Worm (Caenorhabditis elegans): ENCODE results near the gene F54H12.5.

Gene F54H12.5

DNA sequence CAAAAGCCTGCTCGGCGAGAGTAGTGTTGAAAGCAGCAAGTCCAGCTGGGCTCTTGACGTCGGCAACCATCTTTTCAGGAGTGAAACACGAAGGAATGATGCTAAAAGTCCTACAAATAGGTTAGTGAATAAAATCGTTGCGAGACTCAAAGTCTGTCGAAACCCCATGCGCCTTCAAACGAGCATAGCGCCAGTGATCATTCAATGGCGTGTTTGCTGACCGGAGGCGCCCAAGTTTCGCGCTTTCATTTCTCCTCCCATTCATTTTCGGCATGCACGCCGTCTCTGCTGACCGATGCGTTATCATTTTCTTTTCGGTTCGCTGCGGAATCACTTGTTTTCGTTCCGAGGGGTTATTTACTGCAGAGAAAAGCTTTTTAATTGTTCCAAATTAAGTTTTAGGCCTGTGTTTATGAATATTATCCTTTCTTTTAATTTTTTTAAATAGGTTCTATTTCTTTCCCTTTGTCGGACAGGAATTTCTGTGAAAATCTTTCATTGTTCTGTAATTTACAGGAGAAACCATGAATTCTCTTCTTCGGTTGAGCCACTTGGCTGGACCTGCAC lies 1.3 kb upstream of the F54H12.5 start, which contains the start of the genes eef-1B.1 and aco-2:
Gene eef-1B.1 (minus strand): TSS at position 186 of the 567 bp plus-strand sequence.
Gene aco-2 (plus strand): TSS at position 517 of the 567 bp plus-strand sequence.
- no peak for TF ChIP-seq elt-3 (tag; optimal IDR thresholded peaks at IDR 0.05)
- peak; percentile 6 for TF ChIP-seq unc-62 (GFP tag; optimal IDR thresholded peaks at IDR 0.05)
- TF ChIP-seq nhr-76 (tag; optimal IDR thresholded peaks at IDR 0.05) = no peak
- no peak for TF ChIP-seq unc-39 (tag; optimal IDR thresholded peaks at IDR 0.05)
- TF ChIP-seq ces-1 (GFP tag; optimal IDR thresholded peaks at IDR 0.05) = peak; percentile 33
- TF ChIP-seq bed-3 (GFP tag; optimal IDR thresholded peaks at IDR 0.05) = no peak
- no peak for TF ChIP-seq ztf-11 (tag; optimal IDR thresholded peaks at IDR 0.05)
- no peak for TF ChIP-seq ceh-83 (GFP tag; optimal IDR thresholded peaks at IDR 0.05)
- TF ChIP-seq pha-4 (tag; optimal IDR thresholded peaks at IDR 0.05) = peak; percentile 67
- no peak for TF ChIP-seq zip-8 (tag; optimal IDR thresholded peaks at IDR 0.05)
- no peak for TF ChIP-seq lin-32 (GFP tag; optimal IDR thresholded peaks at IDR 0.05)
- TF ChIP-seq nhr-2 (tag; optimal IDR thresholded peaks at IDR 0.05) = no peak
- TF ChIP-seq snpc-4 (tag; optimal IDR thresholded peaks at IDR 0.05) = no peak
- TF ChIP-seq ham-2 (GFP tag; optimal IDR thresholded peaks at IDR 0.05) = no peak
- TF ChIP-seq lsy-2 (tag; optimal IDR thresholded peaks at IDR 0.05) = peak; percentile 80
- no peak for TF ChIP-seq sem-2 (GFP tag; optimal IDR thresholded peaks at IDR 0.05)
- no peak for TF ChIP-seq elt-1 (tag; optimal IDR thresholded peaks at IDR 0.05; ENCODE audit: borderline replicate concordance, insufficient read depth)
- TF ChIP-seq cnd-1 (tag; optimal IDR thresholded peaks at IDR 0.05) = no peak
- TF ChIP-seq nhr-12 (tag; optimal IDR thresholded peaks at IDR 0.05) = no peak
- TF ChIP-seq mls-2 (tag; optimal IDR thresholded peaks at IDR 0.05) = no peak
- no peak for TF ChIP-seq ceh-43 (GFP tag; optimal IDR thresholded peaks at IDR 0.05)
- no peak for TF ChIP-seq mab-5 (tag; optimal IDR thresholded peaks at IDR 0.05)
- no peak for TF ChIP-seq unc-120 (tag; optimal IDR thresholded peaks at IDR 0.05; ENCODE audit: poor library complexity, severe bottlenecking)
- peak; percentile 28 for TF ChIP-seq nhr-237 (tag; optimal IDR thresholded peaks at IDR 0.05)
- TF ChIP-seq hlh-1 (tag; optimal IDR thresholded peaks at IDR 0.05) = peak; percentile 28
- peak; percentile 30 for TF ChIP-seq mep-1 (tag; optimal IDR thresholded peaks at IDR 0.05)
- TF ChIP-seq blmp-1 (tag; optimal IDR thresholded peaks at IDR 0.05) = no peak
- TF ChIP-seq ceh-39 (tag; optimal IDR thresholded peaks at IDR 0.05) = no peak
- no peak for TF ChIP-seq M03D4.4 (tag; optimal IDR thresholded peaks at IDR 0.05)
- no peak for TF ChIP-seq flh-1 (GFP tag; optimal IDR thresholded peaks at IDR 0.05)
- no peak for TF ChIP-seq sptf-1 (tag; optimal IDR thresholded peaks at IDR 0.05)
- no peak for TF ChIP-seq tbx-8 (GFP tag; optimal IDR thresholded peaks at IDR 0.05)
- TF ChIP-seq drap-1 (GFP tag; optimal IDR thresholded peaks at IDR 0.05) = peak; percentile 22
- TF ChIP-seq nhr-28 (tag; optimal IDR thresholded peaks at IDR 0.05) = no peak
- peak; percentile 43 for TF ChIP-seq lin-13 (tag; optimal IDR thresholded peaks at IDR 0.05)

- TF ChIP-seq lin-32 (GFP tag; optimal IDR thresholded peaks at IDR 0.05) (no peak), ces-1 (GFP tag; optimal IDR thresholded peaks at IDR 0.05) (no peak), unc-120 (tag; optimal IDR thresholded peaks at IDR 0.05; ENCODE audit: poor library complexity, severe bottlenecking) (no peak), blmp-1 (tag; optimal IDR thresholded peaks at IDR 0.05) (no peak), mab-5 (tag; optimal IDR thresholded peaks at IDR 0.05) (no peak), elt-1 (tag; optimal IDR thresholded peaks at IDR 0.05; ENCODE audit: borderline replicate concordance, insufficient read depth) (no peak), ceh-43 (GFP tag; optimal IDR thresholded peaks at IDR 0.05) (no peak), unc-39 (tag; optimal IDR thresholded peaks at IDR 0.05) (no peak), ham-2 (GFP tag; optimal IDR thresholded peaks at IDR 0.05) (no peak), snpc-4 (tag; optimal IDR thresholded peaks at IDR 0.05) (no peak), hlh-1 (tag; optimal IDR thresholded peaks at IDR 0.05) (no peak), lin-13 (tag; optimal IDR thresholded peaks at IDR 0.05) (no peak), ztf-11 (tag; optimal IDR thresholded peaks at IDR 0.05) (no peak), ceh-83 (GFP tag; optimal IDR thresholded peaks at IDR 0.05) (no peak), nhr-2 (tag; optimal IDR thresholded peaks at IDR 0.05) (no peak), zip-8 (tag; optimal IDR thresholded peaks at IDR 0.05) (no peak), nhr-76 (tag; optimal IDR thresholded peaks at IDR 0.05) (no peak), tbx-8 (GFP tag; optimal IDR thresholded peaks at IDR 0.05) (no peak), drap-1 (GFP tag; optimal IDR thresholded peaks at IDR 0.05) (no peak)
Measured at ce11 chrIII:7972687-7973086, 726 bp upstream of the F54H12.5 start.

- TF ChIP-seq ces-1 (GFP tag; optimal IDR thresholded peaks at IDR 0.05) = no peak
- TF ChIP-seq flh-1 (GFP tag; optimal IDR thresholded peaks at IDR 0.05) = no peak
- no peak for TF ChIP-seq mab-5 (tag; optimal IDR thresholded peaks at IDR 0.05)
- no peak for TF ChIP-seq nhr-2 (tag; optimal IDR thresholded peaks at IDR 0.05)
- TF ChIP-seq nhr-12 (tag; optimal IDR thresholded peaks at IDR 0.05) = no peak
- no peak for TF ChIP-seq sptf-1 (tag; optimal IDR thresholded peaks at IDR 0.05)
- no peak for TF ChIP-seq cnd-1 (tag; optimal IDR thresholded peaks at IDR 0.05)
- no peak for TF ChIP-seq blmp-1 (tag; optimal IDR thresholded peaks at IDR 0.05)
- no peak for TF ChIP-seq unc-120 (tag; optimal IDR thresholded peaks at IDR 0.05; ENCODE audit: poor library complexity, severe bottlenecking)
- TF ChIP-seq bed-3 (GFP tag; optimal IDR thresholded peaks at IDR 0.05) = no peak
- TF ChIP-seq elt-3 (tag; optimal IDR thresholded peaks at IDR 0.05) = no peak
- no peak for TF ChIP-seq lin-32 (GFP tag; optimal IDR thresholded peaks at IDR 0.05)
- TF ChIP-seq unc-62 (GFP tag; optimal IDR thresholded peaks at IDR 0.05) = no peak
- no peak for TF ChIP-seq mls-2 (tag; optimal IDR thresholded peaks at IDR 0.05)
- TF ChIP-seq nhr-237 (tag; optimal IDR thresholded peaks at IDR 0.05) = no peak
- no peak for TF ChIP-seq mep-1 (tag; optimal IDR thresholded peaks at IDR 0.05)
Measured at ce11 chrIII:7969121-7969520, 2.8 kb downstream of the F54H12.5 start, which contains the start of the genes F54H12.8 and F54H12.7. TSS of gene F54H12.8 (minus strand) at chrIII:7969221. TSS of gene F54H12.7 (plus strand) at chrIII:7969349.

Data from whole organism, mixed stage, embryonic.